Worm (Caenorhabditis elegans) whole organism, young adult: ENCODE data around the gene let-767.

Source experiments
- B0035.1 ChIP-seq: sonication (generic microtip); optimal IDR thresholded peaks from 2 replicates; lab custom pipeline; 2016; ENCODE audit warnings: missing genetic modification characterization, mild to moderate bottlenecking, missing compliant biosample characterization, missing genotype, missing genetic modification reagents
- B0261.1 ChIP-seq: sonication (generic microtip); optimal IDR thresholded peaks from 2 replicates; lab custom pipeline; 2016; ENCODE audit warnings: mild to moderate bottlenecking, missing genetic modification characterization, moderate library complexity, missing compliant biosample characterization
- C06A6.2 ChIP-seq: fragments of 200-800 bp; sonication (Bioruptor generic); conservative IDR thresholded peaks from 2 replicates; pipeline ENCODE4 v1.3.6; 2022; ENCODE audit warnings: missing genetic modification characterization, missing compliant biosample characterization
- F55B11.4 ChIP-seq: sonication (generic microtip); optimal IDR thresholded peaks from 2 replicates; lab custom pipeline; 2016; ENCODE audit warnings: missing compliant biosample characterization, missing genetic modification characterization, borderline replicate concordance; ENCODE audit not compliant: insufficient read depth
- F57A8.1 ChIP-seq: fragments of 200-800 bp; sonication (Bioruptor generic); optimal IDR thresholded peaks from 2 replicates; lab custom pipeline; 2018; ENCODE audit warnings: mild to moderate bottlenecking, missing genetic modification characterization, moderate library complexity, missing compliant biosample characterization
- K11D2.4 ChIP-seq: fragments of 200-800 bp; sonication (Bioruptor generic); IDR thresholded peaks from 2 replicates; pipeline ENCODE4 v1.3.6; 2022; ENCODE audit warnings: missing genetic modification reagents, missing genetic modification characterization, missing compliant biosample characterization
- T07F8.4 ChIP-seq: sonication (generic microtip); optimal IDR thresholded peaks from 2 replicates; lab custom pipeline; 2016; ENCODE audit warnings: mild to moderate bottlenecking, missing genetic modification characterization, moderate library complexity, missing compliant biosample characterization
- Y53G8AR.9 ChIP-seq: fragments of 200-800 bp; sonication (Bioruptor generic); conservative IDR thresholded peaks from 2 replicates; pipeline ENCODE4 v1.3.6; 2022; ENCODE audit warnings: missing genetic modification reagents, missing genetic modification characterization, missing compliant biosample characterization
- Y79H2A.3 ChIP-seq: fragments of 200-800 bp; sonication (Bioruptor generic); conservative IDR thresholded peaks from 2 replicates; pipeline ENCODE4 v1.3.6; 2022; ENCODE audit warnings: missing genetic modification reagents, missing genetic modification characterization, missing compliant biosample characterization
- aptf-3 ChIP-seq: fragments of 200-800 bp; sonication (Bioruptor generic); IDR thresholded peaks from 2 replicates; pipeline ENCODE4 v1.3.6; 2022; ENCODE audit warnings: missing genetic modification characterization, missing compliant biosample characterization
- atf-7 ChIP-seq: sonication (generic microtip); optimal IDR thresholded peaks from 2 replicates; lab custom pipeline; 2017; ENCODE audit warnings: mild to moderate bottlenecking, missing genetic modification characterization, missing compliant biosample characterization
- cebp-1 ChIP-seq, 2 experiments: fragments of 200-800 bp in 1 of 2; sonication (Bioruptor generic) in 1 of 2; sonication (generic microtip) in 1 of 2; IDR thresholded peaks in 1 of 2; optimal IDR thresholded peaks in 1 of 2; 2 replicates each; pipeline versions ENCODE4 v1.3.6 to Lab custom; 2017 to 2022; ENCODE audit warnings: missing compliant biosample characterization in 2 of 2, missing genetic modification characterization in 2 of 2, mild to moderate bottlenecking in 1 of 2, missing genetic modification reagents in 1 of 2, moderate library complexity in 1 of 2
- ceh-79 ChIP-seq: sonication (generic microtip); optimal IDR thresholded peaks from 2 replicates; lab custom pipeline; 2017; ENCODE audit warnings: mild to moderate bottlenecking, missing genetic modification characterization, missing compliant biosample characterization
- dox-1 ChIP-seq: fragments of 200-800 bp; sonication (Bioruptor generic); IDR thresholded peaks from 2 replicates; pipeline ENCODE4 v1.3.6; 2022; ENCODE audit warnings: missing genetic modification reagents, missing genetic modification characterization, missing compliant biosample characterization
- dpff-1 ChIP-seq: sonication (generic microtip); optimal IDR thresholded peaks from 2 replicates; lab custom pipeline; 2017; ENCODE audit warnings: mild to moderate bottlenecking, missing genetic modification characterization, missing compliant biosample characterization
- egl-18 ChIP-seq: fragments of 200-800 bp; sonication (Bioruptor generic); IDR thresholded peaks from 2 replicates; pipeline ENCODE4 v1.3.6; 2022; ENCODE audit warnings: missing genetic modification reagents, missing genetic modification characterization, missing compliant biosample characterization
- egl-44 ChIP-seq: fragments of 200-800 bp; sonication (Bioruptor generic); IDR thresholded peaks from 2 replicates; pipeline ENCODE4 v1.3.6; 2022; ENCODE audit warnings: missing genetic modification reagents, missing genetic modification characterization, missing compliant biosample characterization
- ets-4 ChIP-seq: fragments of 200-800 bp; sonication (Bioruptor generic); optimal IDR thresholded peaks from 2 replicates; lab custom pipeline; 2018; ENCODE audit warnings: mild to moderate bottlenecking, missing genetic modification characterization, missing compliant biosample characterization
- fkh-3 ChIP-seq: sonication (generic microtip); optimal IDR thresholded peaks from 2 replicates; lab custom pipeline; 2016; ENCODE audit warnings: mild to moderate bottlenecking, missing genetic modification characterization, missing compliant biosample characterization
- let-607 ChIP-seq, 2 experiments: fragments of 200-800 bp in 1 of 2; sonication (Bioruptor generic) in 1 of 2; sonication (generic microtip) in 1 of 2; optimal IDR thresholded peaks; 2 replicates each; lab custom pipeline; 2016 to 2018; ENCODE audit warnings: mild to moderate bottlenecking in 2 of 2, missing compliant biosample characterization in 2 of 2, missing genetic modification characterization in 2 of 2, moderate library complexity in 2 of 2, missing genotype in 1 of 2
- lin-26 ChIP-seq: fragments of 200-800 bp; sonication (Bioruptor generic); IDR thresholded peaks from 2 replicates; pipeline ENCODE4 v1.3.6; 2022; ENCODE audit warnings: missing genetic modification reagents, missing genetic modification characterization, missing compliant biosample characterization
- lsl-1 ChIP-seq: fragments of 200-800 bp; sonication (Bioruptor generic); optimal IDR thresholded peaks from 2 replicates; lab custom pipeline; 2018; ENCODE audit warnings: mild to moderate bottlenecking, missing genetic modification characterization, moderate library complexity, missing compliant biosample characterization
- mel-28 ChIP-seq: sonication (generic microtip); optimal IDR thresholded peaks from 2 replicates; lab custom pipeline; 2016; ENCODE audit warnings: borderline replicate concordance, mild to moderate bottlenecking, missing genetic modification characterization, missing compliant biosample characterization
- nfyb-1 ChIP-seq: fragments of 200-800 bp; sonication (Bioruptor generic); IDR thresholded peaks from 2 replicates; pipeline ENCODE4 v1.3.6; 2022; ENCODE audit warnings: missing genetic modification reagents, missing genetic modification characterization, missing compliant biosample characterization
- nhr-179 ChIP-seq: sonication (generic microtip); optimal IDR thresholded peaks from 2 replicates; lab custom pipeline; 2016; ENCODE audit warnings: mild to moderate bottlenecking, missing genetic modification characterization, missing compliant biosample characterization
- nhr-80 ChIP-seq: sonication (generic microtip); optimal IDR thresholded peaks from 2 replicates; lab custom pipeline; 2016; ENCODE audit warnings: missing genetic modification characterization, missing compliant biosample characterization
- pha-4 ChIP-seq: fragments of 150-350 bp; sonication (generic microtip); optimal IDR thresholded peaks from 2 replicates; lab custom pipeline; 2014; ENCODE audit warnings: missing biosample characterization, missing genetic modification reagents, missing genetic modification characterization
- rcor-1 ChIP-seq: fragments of 200-800 bp; sonication (Bioruptor generic); IDR thresholded peaks from 2 replicates; pipeline ENCODE4 v1.3.6; 2022; ENCODE audit warnings: missing genetic modification reagents, missing genetic modification characterization, missing compliant biosample characterization
- repo-1 ChIP-seq: sonication (generic microtip); optimal IDR thresholded peaks from 2 replicates; lab custom pipeline; 2017; ENCODE audit warnings: mild to moderate bottlenecking, missing genetic modification characterization, missing compliant biosample characterization
- snpc-3.4 ChIP-seq: sonication (generic microtip); optimal IDR thresholded peaks from 2 replicates; lab custom pipeline; 2017; ENCODE audit warnings: missing genetic modification characterization, mild to moderate bottlenecking, missing compliant biosample characterization, antibody characterized with exemption, moderate library complexity, missing genotype, missing genetic modification reagents
- somi-1 ChIP-seq: fragments of 200-800 bp; sonication (Bioruptor generic); optimal IDR thresholded peaks from 2 replicates; lab custom pipeline; 2018; ENCODE audit warnings: mild to moderate bottlenecking, missing genetic modification characterization, missing compliant biosample characterization
- sptf-2 ChIP-seq: fragments of 200-800 bp; sonication (Bioruptor generic); optimal IDR thresholded peaks from 2 replicates; lab custom pipeline; 2018; ENCODE audit warnings: mild to moderate bottlenecking, missing genetic modification characterization, missing compliant biosample characterization
- tlf-1 ChIP-seq: fragments of 200-800 bp; sonication (Bioruptor generic); optimal IDR thresholded peaks from 2 replicates; lab custom pipeline; 2018; ENCODE audit warnings: mild to moderate bottlenecking, missing genetic modification characterization, missing compliant biosample characterization
- zfh-2 ChIP-seq: fragments of 200-800 bp; sonication (Bioruptor generic); conservative IDR thresholded peaks from 2 replicates; pipeline ENCODE4 v1.3.6; 2022; ENCODE audit warnings: missing genetic modification reagents, missing genetic modification characterization, missing compliant biosample characterization
- ztf-18 ChIP-seq: sonication (generic microtip); optimal IDR thresholded peaks from 2 replicates; lab custom pipeline; 2016; ENCODE audit warnings: missing genotype, mild to moderate bottlenecking, missing genetic modification characterization, missing compliant biosample characterization
- ztf-25 ChIP-seq: fragments of 200-800 bp; sonication (Bioruptor generic); IDR thresholded peaks from 2 replicates; pipeline ENCODE4 v1.3.6; 2022; ENCODE audit warnings: missing genetic modification reagents, missing genetic modification characterization, missing compliant biosample characterization
- ztf-26 ChIP-seq: sonication (generic microtip); optimal IDR thresholded peaks from 2 replicates; lab custom pipeline; 2017; ENCODE audit warnings: missing genetic modification characterization, missing compliant biosample characterization
- ztf-6 ChIP-seq: fragments of 200-800 bp; sonication (Bioruptor generic); IDR thresholded peaks from 2 replicates; pipeline ENCODE4 v1.3.6; 2022; ENCODE audit warnings: missing genetic modification reagents, missing genetic modification characterization, missing compliant biosample characterization

let-767 gene

ce11 chrIII:6361560-6361959 lies 21.8 kb upstream of the let-767 start (continued):
- no peak for TF ChIP-seq F57A8.1 (GFP tag; lab: Kevin White, UChicago)

- TF ChIP-seq dpff-1 (no peak), ztf-25 (no peak), egl-44 (GFP tag; lab: Robert Waterston, UW) (no peak), rcor-1 (GFP tag; lab: Robert Waterston, UW) (no peak), F55B11.4 (tag; lab: Kevin White, UChicago) (no peak), mel-28 (tag; lab: Kevin White, UChicago) (no peak), atf-7 (peak; percentile 5), ets-4 (GFP tag; lab: Kevin White, UChicago) (no peak), nhr-179 (tag; lab: Kevin White, UChicago) (no peak), ztf-26 (tag; lab: Kevin White, UChicago) (peak; percentile 15), K11D2.4 (GFP tag; lab: Robert Waterston, UW) (peak; percentile 21; the same call in 1 of the 2 replicates), ztf-6 (no peak), B0035.1 (tag; lab: Kevin White, UChicago) (no peak), C06A6.2 (GFP tag; lab: Robert Waterston, UW) (no peak), nfyb-1 (0 out of 2 replicates have a peak, but pooled peaks have one; percentile 31), snpc-3.4 (no peak), B0261.1 (tag; lab: Kevin White, UChicago) (no peak), ceh-79 (peak; percentile 3), nhr-80 (tag; lab: Kevin White, UChicago) (peak; percentile 20), let-607 (tag; optimal IDR thresholded peaks at IDR 0.05; lab: Kevin White, UChicago) (no peak), fkh-3 (tag; lab: Kevin White, UChicago) (no peak), pha-4 (tag; lab: Kevin White, UChicago) (no peak), somi-1 (peak; percentile 0), tlf-1 (GFP tag; lab: Kevin White, UChicago) (no peak), lsl-1 (no peak), aptf-3 (GFP tag; lab: Robert Waterston, UW) (no peak), sptf-2 (GFP tag; lab: Kevin White, UChicago) (no peak), repo-1 (tag; lab: Kevin White, UChicago) (no peak), ztf-18 (tag; lab: Kevin White, UChicago) (no peak), cebp-1 (GFP tag; IDR thresholded peaks at IDR 0.05; lab: Robert Waterston, UW) (no peak), cebp-1 (tag; optimal IDR thresholded peaks at IDR 0.05; lab: Kevin White, UChicago) (peak; percentile 3), Y79H2A.3 (no peak), T07F8.4 (no peak), egl-18 (GFP tag; lab: Robert Waterston, UW) (no peak), dox-1 (GFP tag; lab: Robert Waterston, UW) (no peak)
Measured at ce11 chrIII:6360825-6361224, 21.1 kb upstream of the let-767 start.

ce11 chrIII:6360114-6360513 lies 20.3 kb upstream of the let-767 start:
- TF ChIP-seq Y53G8AR.9 (GFP tag; lab: Robert Waterston, UW) (0 out of 2 replicates have a peak, but pooled peaks have one; percentile 29), lin-26 (peak; percentile 46; the same call in 1 of the 2 replicates), let-607 (tag; optimal IDR thresholded peaks at IDR 0.05; lab: Kevin White, UChicago) (no peak), ceh-79 (no peak), zfh-2 (GFP tag; lab: Robert Waterston, UW) (peak; percentile 23; the same call in 1 of the 2 replicates)
- TF ChIP-seq, all 124 proteins: peak for 3
